Worm (Caenorhabditis elegans) whole organism, midembryonic: ENCODE measurements around the gene D1086.19.

Experiments used
- T22C8.4 ChIP-seq: fragments of 200-800 bp; sonication (Bioruptor generic); IDR thresholded peaks from 2 replicates; pipeline ENCODE4 v1.3.6; 2022; ENCODE audit warnings: missing genetic modification characterization, missing compliant biosample characterization
- cog-1 ChIP-seq: sonication (generic microtip); optimal IDR thresholded peaks from 2 replicates; lab custom pipeline; 2016; ENCODE audit warnings: missing genetic modification characterization, missing compliant biosample characterization
- flt-1 ChIP-seq: fragments of 200-800 bp; sonication (Bioruptor generic); IDR thresholded peaks from 2 replicates; pipeline ENCODE4 v1.3.6; 2022; ENCODE audit warnings: missing genetic modification characterization, missing compliant biosample characterization
- klf-2 ChIP-seq: fragments of 200-800 bp; sonication (Bioruptor generic); conservative IDR thresholded peaks from 2 replicates; pipeline ENCODE4 v1.3.6; 2022; ENCODE audit warnings: missing genetic modification reagents, missing genetic modification characterization, missing compliant biosample characterization
- med-1 ChIP-seq: sonication (generic microtip); optimal IDR thresholded peaks from 2 replicates; lab custom pipeline; 2017; ENCODE audit warnings: missing genetic modification characterization, mild to moderate bottlenecking, missing compliant biosample characterization, antibody characterized with exemption, missing genetic modification reagents; ENCODE audit not compliant: insufficient read depth
- ref-1 ChIP-seq: fragments of 200-800 bp; sonication (Bioruptor generic); conservative IDR thresholded peaks from 2 replicates; pipeline ENCODE4 v1.3.6; 2022; ENCODE audit warnings: missing genetic modification reagents, missing genetic modification characterization, missing compliant biosample characterization
- tab-1 ChIP-seq: fragments of 200-800 bp; sonication (Bioruptor generic); IDR thresholded peaks from 2 replicates; pipeline ENCODE4 v1.3.6; 2022; ENCODE audit warnings: missing genetic modification characterization, missing compliant biosample characterization
- ztf-23 ChIP-seq: fragments of 200-800 bp; sonication (Bioruptor generic); IDR thresholded peaks from 2 replicates; pipeline ENCODE4 v1.3.6; 2022; ENCODE audit warnings: missing genetic modification reagents, missing genetic modification characterization, missing compliant biosample characterization
- ztf-29 ChIP-seq: fragments of 200-800 bp; sonication (Bioruptor generic); IDR thresholded peaks from 2 replicates; pipeline ENCODE4 v1.3.6; 2022; ENCODE audit warnings: missing genetic modification reagents, missing genetic modification characterization, missing compliant biosample characterization

The D1086.19 gene

ce11 chrV:14100886-14101285 is 12.7 kb downstream of the D1086.19 start, which contains the start of gene D1086.12:
D1086.12 (plus strand) TSS chrV:14101186.
- TF ChIP-seq cog-1: no peak
- no peak for TF ChIP-seq flt-1
- no peak for TF ChIP-seq ref-1 (GFP tag; lab: Robert Waterston, UW)
- no peak for TF ChIP-seq klf-2 (GFP tag; lab: Robert Waterston, UW)

- TF ChIP-seq med-1 (GFP tag; lab: Kevin White, UChicago): no peak
- TF ChIP-seq tab-1 (GFP tag; lab: Robert Waterston, UW): no peak
- TF ChIP-seq klf-2 (GFP tag; lab: Robert Waterston, UW): no peak
- TF ChIP-seq cog-1: no peak
- no peak for TF ChIP-seq ref-1 (GFP tag; lab: Robert Waterston, UW)
- no peak for TF ChIP-seq ztf-23 (GFP tag; lab: Robert Waterston, UW)
- TF ChIP-seq T22C8.4 (GFP tag; lab: Robert Waterston, UW): no peak
- no peak for TF ChIP-seq ztf-29
- no peak for TF ChIP-seq flt-1
Measured at ce11 chrV:14103970-14104369, 15.8 kb downstream of the D1086.19 start, which contains the start of gene D1086.9. D1086.9 (plus strand) TSS chrV:14104270.

- TF ChIP-seq klf-2 (GFP tag; lab: Robert Waterston, UW): no peak
- TF ChIP-seq med-1 (GFP tag; lab: Kevin White, UChicago): no peak
- no peak for TF ChIP-seq T22C8.4 (GFP tag; lab: Robert Waterston, UW)
- TF ChIP-seq ztf-23 (GFP tag; lab: Robert Waterston, UW): no peak
- TF ChIP-seq ref-1 (GFP tag; lab: Robert Waterston, UW): no peak
- no peak for TF ChIP-seq cog-1
Measured at ce11 chrV:14107511-14107910, 19.4 kb downstream of the D1086.19 start, which contains the start of gene H39E23.3. H39E23.3 (plus strand) TSS chrV:14107811.

- TF ChIP-seq klf-2 (GFP tag; lab: Robert Waterston, UW) (no peak), tab-1 (GFP tag; lab: Robert Waterston, UW) (no peak), ztf-23 (GFP tag; lab: Robert Waterston, UW) (no peak), med-1 (GFP tag; lab: Kevin White, UChicago) (no peak), ref-1 (GFP tag; lab: Robert Waterston, UW) (no peak), ztf-29 (no peak), T22C8.4 (GFP tag; lab: Robert Waterston, UW) (no peak), cog-1 (no peak), flt-1 (no peak)
Measured at ce11 chrV:14110042-14110441, 21.9 kb downstream of the D1086.19 start, which contains the start of gene H39E23.2. H39E23.2 (plus strand) TSS chrV:14110342.

- TF ChIP-seq med-1 (GFP tag; lab: Kevin White, UChicago) (no peak), T22C8.4 (GFP tag; lab: Robert Waterston, UW) (no peak), ref-1 (GFP tag; lab: Robert Waterston, UW) (no peak), klf-2 (GFP tag; lab: Robert Waterston, UW) (no peak), tab-1 (GFP tag; lab: Robert Waterston, UW) (no peak), ztf-23 (GFP tag; lab: Robert Waterston, UW) (no peak), flt-1 (no peak), cog-1 (no peak), ztf-29 (no peak)
Measured at ce11 chrV:14120674-14121073, 32.5 kb downstream of the D1086.19 start.

ce11 chrV:14123176-14123575 is 35.0 kb downstream of the D1086.19 start:
- TF ChIP-seq flt-1 (no peak), klf-2 (GFP tag; lab: Robert Waterston, UW) (no peak), med-1 (GFP tag; lab: Kevin White, UChicago) (no peak), ref-1 (GFP tag; lab: Robert Waterston, UW) (no peak)

- TF ChIP-seq ztf-23 (GFP tag; lab: Robert Waterston, UW): 0 out of 2 replicates have a peak, but pooled peaks have one; percentile 14
Measured at ce11 chrV:14124187-14124586, 36.0 kb downstream of the D1086.19 start.

- TF ChIP-seq ztf-23 (GFP tag; lab: Robert Waterston, UW): no peak
- no peak for TF ChIP-seq ztf-29
- TF ChIP-seq T22C8.4 (GFP tag; lab: Robert Waterston, UW): no peak
- TF ChIP-seq ref-1 (GFP tag; lab: Robert Waterston, UW): no peak
- TF ChIP-seq med-1 (GFP tag; lab: Kevin White, UChicago): no peak
- TF ChIP-seq cog-1: no peak
- TF ChIP-seq tab-1 (GFP tag; lab: Robert Waterston, UW): no peak
- no peak for TF ChIP-seq klf-2 (GFP tag; lab: Robert Waterston, UW)
Measured at ce11 chrV:14126341-14126924, 38.3 kb downstream of the D1086.19 start.

ce11 chrV:14127834-14128233 is 39.7 kb downstream of the D1086.19 start:
- TF ChIP-seq cog-1: no peak
- TF ChIP-seq flt-1: no peak
- no peak for TF ChIP-seq tab-1 (GFP tag; lab: Robert Waterston, UW)
- TF ChIP-seq T22C8.4 (GFP tag; lab: Robert Waterston, UW): no peak
- no peak for TF ChIP-seq ztf-29
- TF ChIP-seq klf-2 (GFP tag; lab: Robert Waterston, UW): no peak
- TF ChIP-seq ztf-23 (GFP tag; lab: Robert Waterston, UW): no peak
- TF ChIP-seq med-1 (GFP tag; lab: Kevin White, UChicago): no peak
- TF ChIP-seq ref-1 (GFP tag; lab: Robert Waterston, UW): no peak

- TF ChIP-seq T22C8.4 (GFP tag; lab: Robert Waterston, UW) (no peak), med-1 (GFP tag; lab: Kevin White, UChicago) (no peak), flt-1 (no peak), klf-2 (GFP tag; lab: Robert Waterston, UW) (no peak), ztf-29 (no peak), ztf-23 (GFP tag; lab: Robert Waterston, UW) (no peak), cog-1 (no peak), tab-1 (GFP tag; lab: Robert Waterston, UW) (no peak), ref-1 (GFP tag; lab: Robert Waterston, UW) (no peak)
Measured at ce11 chrV:14128858-14129257, 40.7 kb downstream of the D1086.19 start.
